Worm (Caenorhabditis elegans): ENCODE results near the gene Y5F2A.4.

Gene Y5F2A.4

DNA sequence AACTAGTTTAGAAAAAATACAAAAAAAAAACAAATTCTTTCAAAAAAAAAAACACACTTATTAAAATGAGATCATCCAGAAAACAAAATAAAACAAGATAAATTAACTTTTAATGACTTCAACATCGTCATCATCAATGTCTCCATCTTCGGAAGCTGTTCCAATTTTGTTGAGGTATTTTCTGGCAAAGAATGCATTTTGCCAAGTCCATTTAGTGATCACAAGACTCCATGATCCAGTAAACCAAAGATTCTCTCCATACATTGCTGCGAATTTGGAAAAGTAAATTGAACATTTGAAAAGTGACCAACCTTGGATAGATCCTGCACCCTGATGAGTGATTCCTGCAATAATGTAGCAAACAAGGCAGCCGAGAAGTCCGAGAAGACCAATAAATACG lies 48.3 kb downstream of the Y5F2A.4 start:
- no peak for TF ChIP-seq nhr-77 (tag; optimal IDR thresholded peaks at IDR 0.05)
- no peak for TF ChIP-seq ztf-1 (GFP tag; conservative IDR thresholded peaks at IDR 0.05)
- no peak for TF ChIP-seq mab-5 (tag; optimal IDR thresholded peaks at IDR 0.05)
- TF ChIP-seq nhr-23 (tag; optimal IDR thresholded peaks at IDR 0.05), result no peak
- TF ChIP-seq lin-39 (tag; optimal IDR thresholded peaks at IDR 0.05), result no peak
- no peak for TF ChIP-seq unc-39 (tag; optimal IDR thresholded peaks at IDR 0.05)
- no peak for TF ChIP-seq elt-1 (tag; optimal IDR thresholded peaks at IDR 0.05)
- TF ChIP-seq sma-9 (GFP tag; optimal IDR thresholded peaks at IDR 0.05), result no peak
- TF ChIP-seq sma-9 (tag; optimal IDR thresholded peaks at IDR 0.05), result no peak
- no peak for TF ChIP-seq nhr-237 (tag; optimal IDR thresholded peaks at IDR 0.05)

- no peak for TF ChIP-seq dmd-4 (tag; optimal IDR thresholded peaks at IDR 0.05)
- no peak for TF ChIP-seq nhr-10 (tag; optimal IDR thresholded peaks at IDR 0.05)
- peak; percentile 66 for TF ChIP-seq sma-9 (GFP tag; optimal IDR thresholded peaks at IDR 0.05)
- TF ChIP-seq sma-9 (tag; optimal IDR thresholded peaks at IDR 0.05), result no peak
- TF ChIP-seq lin-11 (tag; optimal IDR thresholded peaks at IDR 0.05), result no peak
- TF ChIP-seq skn-1 (tag; optimal IDR thresholded peaks at IDR 0.05), result no peak
- no peak for TF ChIP-seq sma-3 (GFP tag; optimal IDR thresholded peaks at IDR 0.05)
- TF ChIP-seq nhr-129 (tag; optimal IDR thresholded peaks at IDR 0.05), result no peak
- TF ChIP-seq egl-27 (tag; optimal IDR thresholded peaks at IDR 0.05), result no peak
- no peak for TF ChIP-seq ztf-1 (GFP tag; conservative IDR thresholded peaks at IDR 0.05)
- no peak for TF ChIP-seq nhr-23 (tag; optimal IDR thresholded peaks at IDR 0.05)
- TF ChIP-seq crh-2 (tag; optimal IDR thresholded peaks at IDR 0.05), result peak; percentile 19
- no peak for TF ChIP-seq nhr-77 (tag; optimal IDR thresholded peaks at IDR 0.05)
- no peak for TF ChIP-seq lsy-2 (tag; optimal IDR thresholded peaks at IDR 0.05)
Observed at ce11 chrIV:11029412-11029811, 49.0 kb downstream of the Y5F2A.4 start, which contains the start of gene hrg-5. Gene hrg-5, minus strand, starts transcription at chrIV:11029428.

- peak; percentile 80 for TF ChIP-seq lin-13 (GFP tag; optimal IDR thresholded peaks at IDR 0.05)
- TF ChIP-seq Y55F3AM.14 (GFP tag; optimal IDR thresholded peaks at IDR 0.05), result peak; percentile 53
- TF ChIP-seq unc-55 (GFP tag; optimal IDR thresholded peaks at IDR 0.05), result peak; percentile 87
- TF ChIP-seq sem-4 (tag; optimal IDR thresholded peaks at IDR 0.05), result peak; percentile 89
- TF ChIP-seq skn-1 (tag; optimal IDR thresholded peaks at IDR 0.05), result peak; percentile 51
- TF ChIP-seq gmeb-1 (tag; optimal IDR thresholded peaks at IDR 0.05), result peak; percentile 53
- peak; percentile 84 for TF ChIP-seq egl-27 (tag; optimal IDR thresholded peaks at IDR 0.05)
- peak; percentile 97 for TF ChIP-seq ama-1 (optimal IDR thresholded peaks at IDR 0.05)
- TF ChIP-seq snpc-4 (tag; optimal IDR thresholded peaks at IDR 0.05), result peak; percentile 28
- no peak for TF ChIP-seq nhr-11 (tag; optimal IDR thresholded peaks at IDR 0.05)
- peak; percentile 95 for TF ChIP-seq crh-2 (tag; optimal IDR thresholded peaks at IDR 0.05)
- no peak for TF ChIP-seq ZK546.5 (tag; optimal IDR thresholded peaks at IDR 0.05)
- peak; percentile 94 for TF ChIP-seq zag-1 (tag; optimal IDR thresholded peaks at IDR 0.05)
- peak; percentile 57 to 90 for TF ChIP-seq lsy-2 (tag; optimal IDR thresholded peaks at IDR 0.05)
- TF ChIP-seq nhr-25 (tag; optimal IDR thresholded peaks at IDR 0.05), result peak; percentile 73
- TF ChIP-seq ztf-4 (tag; optimal IDR thresholded peaks at IDR 0.05), result peak; percentile 75
- TF ChIP-seq F13H6.1 (tag; optimal IDR thresholded peaks at IDR 0.05), result peak; percentile 92
- TF ChIP-seq alr-1 (tag; optimal IDR thresholded peaks at IDR 0.05), result no peak
- peak; percentile 58 for TF ChIP-seq lin-11 (tag; optimal IDR thresholded peaks at IDR 0.05)
- peak; percentile 70 for TF ChIP-seq peb-1 (tag; optimal IDR thresholded peaks at IDR 0.05)
- TF ChIP-seq nhr-77 (tag; optimal IDR thresholded peaks at IDR 0.05), result no peak
- no peak for TF ChIP-seq nhr-237 (tag; optimal IDR thresholded peaks at IDR 0.05)
- peak; percentile 42 for TF ChIP-seq mab-5 (tag; optimal IDR thresholded peaks at IDR 0.05)
- TF ChIP-seq C34F6.9 (tag; optimal IDR thresholded peaks at IDR 0.05), result peak; percentile 90
- TF ChIP-seq aly-2 (tag; optimal IDR thresholded peaks at IDR 0.05), result no peak
- TF ChIP-seq blmp-1 (tag; optimal IDR thresholded peaks at IDR 0.05; ENCODE audit: insufficient read depth), result peak; percentile 30
- peak; percentile 95 for TF ChIP-seq nhr-129 (tag; optimal IDR thresholded peaks at IDR 0.05)
- TF ChIP-seq nhr-21 (tag; optimal IDR thresholded peaks at IDR 0.05), result peak; percentile 69
- TF ChIP-seq mdl-1 (tag; optimal IDR thresholded peaks at IDR 0.05), result peak; percentile 13 to 47
- peak; percentile 92 for TF ChIP-seq fos-1 (tag; optimal IDR thresholded peaks at IDR 0.05)
- TF ChIP-seq ztf-1 (GFP tag; conservative IDR thresholded peaks at IDR 0.05), result no peak
- peak; percentile 80 for TF ChIP-seq nhr-6 (tag; optimal IDR thresholded peaks at IDR 0.05)
- no peak for TF ChIP-seq nhr-23 (tag; optimal IDR thresholded peaks at IDR 0.05)
- TF ChIP-seq sma-9 (GFP tag; optimal IDR thresholded peaks at IDR 0.05), result peak; percentile 90
- TF ChIP-seq sma-9 (tag; optimal IDR thresholded peaks at IDR 0.05), result no peak
- peak; percentile 89 for TF ChIP-seq sma-3 (GFP tag; optimal IDR thresholded peaks at IDR 0.05)
- peak; percentile 2 for TF ChIP-seq unc-62 (GFP tag; optimal IDR thresholded peaks at IDR 0.05)
Observed at ce11 chrIV:11027560-11027959, 50.8 kb downstream of the Y5F2A.4 start.
